Worm (Caenorhabditis elegans): ENCODE data around the gene srh-148.

- TF ChIP-seq scrt-1 (GFP tag; IDR thresholded peaks at IDR 0.05): no peak
- no peak for TF ChIP-seq pes-1 (GFP tag; IDR thresholded peaks at IDR 0.05)
- no peak for TF ChIP-seq tbx-37 (GFP tag; conservative IDR thresholded peaks at IDR 0.05)
- no peak for TF ChIP-seq ceh-36 (tag; optimal IDR thresholded peaks at IDR 0.05)
- no peak for TF ChIP-seq ama-1 (optimal IDR thresholded peaks at IDR 0.05)
These were observed 42.4 kb upstream of the srh-148 start for ce11 chrV:15900564-15900963.
